Worm (Caenorhabditis elegans): ENCODE data around the gene srx-86.

Gene srx-86

ce11 chrV:11541284-11541683, 21.5 kb upstream of the srx-86 start (continued):
- TF ChIP-seq ceh-100 (GFP tag; IDR thresholded peaks at IDR 0.05): peak; percentile 19; the same call in 1 of the 2 replicates
- TF ChIP-seq lin-54 (GFP tag; optimal IDR thresholded peaks at IDR 0.05): no peak
- TF ChIP-seq lag-1 (GFP tag; IDR thresholded peaks at IDR 0.05): no peak
- TF ChIP-seq rcor-1 (GFP tag; IDR thresholded peaks at IDR 0.05): no peak
- TF ChIP-seq die-1 (tag; optimal IDR thresholded peaks at IDR 0.05): no peak
- no peak for TF ChIP-seq dpff-1 (tag; optimal IDR thresholded peaks at IDR 0.05)
- no peak for TF ChIP-seq mel-28 (tag; optimal IDR thresholded peaks at IDR 0.05; ENCODE audit: borderline replicate concordance)
- 0 out of 2 replicates have a peak, but pooled peaks have one; percentile 54 for TF ChIP-seq ztf-28 (GFP tag; IDR thresholded peaks at IDR 0.05)
- TF ChIP-seq lin-26 (GFP tag; IDR thresholded peaks at IDR 0.05): no peak
- no peak for TF ChIP-seq F55B11.4 (tag; optimal IDR thresholded peaks at IDR 0.05; ENCODE audit: borderline replicate concordance, insufficient read depth)
- 0 out of 2 replicates have a peak, but pooled peaks have one; percentile 7 for TF ChIP-seq aptf-2 (GFP tag; conservative IDR thresholded peaks at IDR 0.05)
- TF ChIP-seq ztf-25 (GFP tag; IDR thresholded peaks at IDR 0.05): peak; percentile 67; the same call in 1 of the 2 replicates
- TF ChIP-seq madf-3 (GFP tag; IDR thresholded peaks at IDR 0.05): 0 out of 2 replicates have a peak, but pooled peaks have one; percentile 38
- TF ChIP-seq bed-1 (GFP tag; IDR thresholded peaks at IDR 0.05): 0 out of 2 replicates have a peak, but pooled peaks have one; percentile 46
- no peak for TF ChIP-seq B0336.3 (GFP tag; IDR thresholded peaks at IDR 0.05)

- TF ChIP-seq rpc-1 (optimal IDR thresholded peaks at IDR 0.05): no peak
- TF ChIP-seq rpc-1 (tag; optimal IDR thresholded peaks at IDR 0.05): no peak
- no peak for TF ChIP-seq mxl-1 (tag; optimal IDR thresholded peaks at IDR 0.05)
- TF ChIP-seq T26A5.8 (tag; optimal IDR thresholded peaks at IDR 0.05): no peak
- TF ChIP-seq attf-5 (GFP tag; optimal IDR thresholded peaks at IDR 0.05): no peak
- TF ChIP-seq bed-2 (GFP tag; IDR thresholded peaks at IDR 0.05): no peak
- 0 out of 2 replicates have a peak, but pooled peaks have one; percentile 15 for TF ChIP-seq pbrm-1 (GFP tag; IDR thresholded peaks at IDR 0.05)
- TF ChIP-seq atf-7 (tag; optimal IDR thresholded peaks at IDR 0.05): no peak
- no peak for TF ChIP-seq snpc-3.4 (tag; optimal IDR thresholded peaks at IDR 0.05)
Observed at ce11 chrV:11543564-11543963, 19.2 kb upstream of the srx-86 start, which contains the start of gene F38B7.2. F38B7.2 (plus strand) TSS chrV:11543963.

ce11 chrV:11545227-11545626, 17.5 kb upstream of the srx-86 start, which contains the start of gene F38B7.10:
F38B7.10 (plus strand) TSS chrV:11545527.
- TF ChIP-seq repo-1 (tag; optimal IDR thresholded peaks at IDR 0.05) (no peak), lin-26 (GFP tag; IDR thresholded peaks at IDR 0.05) (no peak), somi-1 (GFP tag; optimal IDR thresholded peaks at IDR 0.05) (no peak), lin-54 (GFP tag; optimal IDR thresholded peaks at IDR 0.05) (no peak), hlh-12 (tag; optimal IDR thresholded peaks at IDR 0.05) (no peak), bed-1 (GFP tag; IDR thresholded peaks at IDR 0.05) (no peak)

- TF ChIP-seq attf-6 (GFP tag; IDR thresholded peaks at IDR 0.05) (no peak), F55B11.4 (tag; optimal IDR thresholded peaks at IDR 0.05; ENCODE audit: borderline replicate concordance, insufficient read depth) (no peak), hmg-1.2 (GFP tag; IDR thresholded peaks at IDR 0.05) (no peak)
Observed at ce11 chrV:11546795-11547194, 15.9 kb upstream of the srx-86 start, which contains the start of gene F38B7.11. F38B7.11 (plus strand) TSS chrV:11547095.

- TF ChIP-seq snpc-1.3 (tag; optimal IDR thresholded peaks at IDR 0.05; ENCODE audit: insufficient read depth) (no peak), let-526 (GFP tag; IDR thresholded peaks at IDR 0.05) (no peak), rec-8 (tag; optimal IDR thresholded peaks at IDR 0.05) (no peak), attf-6 (GFP tag; IDR thresholded peaks at IDR 0.05) (no peak), F37B4.10 (GFP tag; IDR thresholded peaks at IDR 0.05) (no peak), ceh-91 (GFP tag; IDR thresholded peaks at IDR 0.05) (no peak), akir-1 (GFP tag; optimal IDR thresholded peaks at IDR 0.05) (no peak), attf-3 (GFP tag; conservative IDR thresholded peaks at IDR 0.05) (no peak), C06A6.2 (GFP tag; conservative IDR thresholded peaks at IDR 0.05) (no peak), mcd-1 (GFP tag; IDR thresholded peaks at IDR 0.05) (no peak), ztf-6 (GFP tag; IDR thresholded peaks at IDR 0.05) (no peak), mes-4 (tag; optimal IDR thresholded peaks at IDR 0.05) (no peak), nhr-179 (tag; optimal IDR thresholded peaks at IDR 0.05) (no peak), atf-7 (tag; optimal IDR thresholded peaks at IDR 0.05) (no peak), dox-1 (GFP tag; IDR thresholded peaks at IDR 0.05) (0 out of 2 replicates have a peak, but pooled peaks have one; percentile 19), nfya-2 (GFP tag; IDR thresholded peaks at IDR 0.05) (no peak)
Observed at ce11 chrV:11548914-11549406, 13.8 kb upstream of the srx-86 start, which contains the start of the genes F38B7.17 and F38B7.3. F38B7.17 (minus strand) TSS chrV:11548964. F38B7.3 (plus strand) TSS chrV:11549107.
